Worm (Caenorhabditis elegans): ENCODE measurements around the gene vps-16.

Gene vps-16

ce11 chrIII:6421473-6421872, 11.6 kb upstream of the vps-16 start:
- TF ChIP-seq nhr-12 (tag; optimal IDR thresholded peaks at IDR 0.05) (peak; percentile 52), sem-2 (GFP tag; optimal IDR thresholded peaks at IDR 0.05) (no peak)

ce11 chrIII:6421973-6422511, 11.0 kb upstream of the vps-16 start:
- TF ChIP-seq nhr-2 (tag; optimal IDR thresholded peaks at IDR 0.05), result no peak
- no peak for TF ChIP-seq unc-120 (tag; optimal IDR thresholded peaks at IDR 0.05; ENCODE audit: poor library complexity, severe bottlenecking)
- no peak for TF ChIP-seq mls-2 (tag; optimal IDR thresholded peaks at IDR 0.05)
- TF ChIP-seq unc-62 (GFP tag; optimal IDR thresholded peaks at IDR 0.05), result no peak
- TF ChIP-seq mep-1 (tag; optimal IDR thresholded peaks at IDR 0.05), result no peak
- no peak for TF ChIP-seq nhr-237 (tag; optimal IDR thresholded peaks at IDR 0.05)
- TF ChIP-seq ceh-39 (tag; optimal IDR thresholded peaks at IDR 0.05), result no peak
- no peak for TF ChIP-seq drap-1 (GFP tag; optimal IDR thresholded peaks at IDR 0.05)
- no peak for TF ChIP-seq elt-3 (tag; optimal IDR thresholded peaks at IDR 0.05)
- no peak for TF ChIP-seq nhr-12 (tag; optimal IDR thresholded peaks at IDR 0.05)
- no peak for TF ChIP-seq lin-32 (GFP tag; optimal IDR thresholded peaks at IDR 0.05)
- TF ChIP-seq flh-1 (GFP tag; optimal IDR thresholded peaks at IDR 0.05), result no peak

- TF ChIP-seq lsy-2 (tag; optimal IDR thresholded peaks at IDR 0.05) (no peak), mls-2 (tag; optimal IDR thresholded peaks at IDR 0.05) (no peak), flh-1 (GFP tag; optimal IDR thresholded peaks at IDR 0.05) (no peak), ceh-43 (GFP tag; optimal IDR thresholded peaks at IDR 0.05) (no peak), cnd-1 (tag; optimal IDR thresholded peaks at IDR 0.05) (no peak), snpc-4 (tag; optimal IDR thresholded peaks at IDR 0.05) (no peak), bed-3 (GFP tag; optimal IDR thresholded peaks at IDR 0.05) (no peak), ces-1 (GFP tag; optimal IDR thresholded peaks at IDR 0.05) (no peak), ham-2 (GFP tag; optimal IDR thresholded peaks at IDR 0.05) (no peak), nhr-28 (tag; optimal IDR thresholded peaks at IDR 0.05) (no peak), mep-1 (tag; optimal IDR thresholded peaks at IDR 0.05) (no peak), mab-5 (tag; optimal IDR thresholded peaks at IDR 0.05) (no peak), drap-1 (GFP tag; optimal IDR thresholded peaks at IDR 0.05) (no peak)
Observed at ce11 chrIII:6422721-6423120, 10.3 kb upstream of the vps-16 start.

ce11 chrIII:6427205-6427604, 5.8 kb upstream of the vps-16 start, which contains the start of gene C05D11.8:
Gene C05D11.8, minus strand, starts transcription at chrIII:6427305.
- no peak for TF ChIP-seq sptf-1 (tag; optimal IDR thresholded peaks at IDR 0.05)
- TF ChIP-seq zip-8 (tag; optimal IDR thresholded peaks at IDR 0.05), result no peak
- TF ChIP-seq drap-1 (GFP tag; optimal IDR thresholded peaks at IDR 0.05), result no peak
- TF ChIP-seq nhr-237 (tag; optimal IDR thresholded peaks at IDR 0.05), result no peak
- no peak for TF ChIP-seq snpc-4 (tag; optimal IDR thresholded peaks at IDR 0.05)

ce11 chrIII:6430834-6431233, 2.2 kb upstream of the vps-16 start, which contains the start of gene popl-1:
Gene popl-1, minus strand, starts transcription at chrIII:6430934.
- no peak for TF ChIP-seq lsy-2 (tag; optimal IDR thresholded peaks at IDR 0.05)
- TF ChIP-seq mab-5 (tag; optimal IDR thresholded peaks at IDR 0.05), result no peak
- TF ChIP-seq snpc-4 (tag; optimal IDR thresholded peaks at IDR 0.05), result no peak
- no peak for TF ChIP-seq ceh-83 (GFP tag; optimal IDR thresholded peaks at IDR 0.05)
- no peak for TF ChIP-seq lin-32 (GFP tag; optimal IDR thresholded peaks at IDR 0.05)
- TF ChIP-seq sem-2 (GFP tag; optimal IDR thresholded peaks at IDR 0.05), result no peak
- TF ChIP-seq ces-1 (GFP tag; optimal IDR thresholded peaks at IDR 0.05), result no peak
- no peak for TF ChIP-seq ceh-39 (tag; optimal IDR thresholded peaks at IDR 0.05)
- TF ChIP-seq sptf-1 (tag; optimal IDR thresholded peaks at IDR 0.05), result no peak

- TF ChIP-seq bed-3 (GFP tag; optimal IDR thresholded peaks at IDR 0.05) (no peak), elt-3 (tag; optimal IDR thresholded peaks at IDR 0.05) (no peak), ces-1 (GFP tag; optimal IDR thresholded peaks at IDR 0.05) (peak; percentile 99), lsy-2 (tag; optimal IDR thresholded peaks at IDR 0.05) (peak; percentile 81), flh-1 (GFP tag; optimal IDR thresholded peaks at IDR 0.05) (no peak), nhr-28 (tag; optimal IDR thresholded peaks at IDR 0.05) (no peak), mls-2 (tag; optimal IDR thresholded peaks at IDR 0.05) (no peak), sptf-1 (tag; optimal IDR thresholded peaks at IDR 0.05) (peak; percentile 55), mep-1 (tag; optimal IDR thresholded peaks at IDR 0.05) (peak; percentile 75), M03D4.4 (tag; optimal IDR thresholded peaks at IDR 0.05) (no peak), ceh-39 (tag; optimal IDR thresholded peaks at IDR 0.05) (no peak), snpc-4 (tag; optimal IDR thresholded peaks at IDR 0.05) (no peak), hlh-1 (tag; optimal IDR thresholded peaks at IDR 0.05) (peak; percentile 30), lin-13 (tag; optimal IDR thresholded peaks at IDR 0.05) (peak; percentile 48), nhr-2 (tag; optimal IDR thresholded peaks at IDR 0.05) (no peak), unc-120 (tag; optimal IDR thresholded peaks at IDR 0.05; ENCODE audit: poor library complexity, severe bottlenecking) (no peak), ztf-11 (tag; optimal IDR thresholded peaks at IDR 0.05) (no peak), lin-32 (GFP tag; optimal IDR thresholded peaks at IDR 0.05) (no peak), ham-2 (GFP tag; optimal IDR thresholded peaks at IDR 0.05) (peak; percentile 70), ceh-43 (GFP tag; optimal IDR thresholded peaks at IDR 0.05) (peak; percentile 80), pha-4 (tag; optimal IDR thresholded peaks at IDR 0.05) (peak; percentile 86)
Observed at ce11 chrIII:6431766-6432228, 1.2 kb upstream of the vps-16 start, which contains the start of the genes mrps-17 and txdc-9. Gene mrps-17, minus strand, starts transcription at chrIII:6431798. Gene txdc-9, plus strand, starts transcription at chrIII:6432178.
